Fruit fly (Drosophila melanogaster) whole organism, embryonic: ENCODE results near the gene Cyt-c-p.

ENCODE experiments used
- Antp ChIP-seq: fragments of 200-800 bp; sonication (Bioruptor generic); optimal IDR thresholded peaks from 3 replicates; lab custom pipeline; 2016; ENCODE audit warnings: missing biosample characterization, missing genetic modification characterization
- Atf-2 ChIP-seq: fragments of 200-800 bp; sonication (Bioruptor generic); optimal IDR thresholded peaks from 2 replicates; lab custom pipeline; 2016; ENCODE audit warnings: missing biosample characterization, missing genetic modification characterization
- CG10267 ChIP-seq: fragments of 200-800 bp; sonication (Bioruptor generic); optimal IDR thresholded peaks from 2 replicates; lab custom pipeline; 2018; ENCODE audit warnings: missing biosample characterization, mild to moderate bottlenecking, missing genetic modification characterization, moderate library complexity
- CG12744 ChIP-seq: fragments of 200-800 bp; sonication (Bioruptor generic); optimal IDR thresholded peaks from 2 replicates; lab custom pipeline; 2016; ENCODE audit warnings: missing biosample characterization, missing genetic modification characterization
- CG14667 ChIP-seq: fragments of 200-800 bp; sonication (Bioruptor generic); IDR thresholded peaks from 2 replicates; pipeline ENCODE4 v1.3.6; 2022; ENCODE audit warnings: missing biosample characterization, missing genetic modification characterization
- CG15269 ChIP-seq: fragments of 200-800 bp; sonication (Bioruptor generic); optimal IDR thresholded peaks from 2 replicates; lab custom pipeline; 2018; ENCODE audit warnings: missing biosample characterization, mild to moderate bottlenecking, missing genetic modification characterization, moderate library complexity
- CG15601 ChIP-seq: fragments of 200-800 bp; sonication (Bioruptor generic); optimal IDR thresholded peaks from 3 replicates; lab custom pipeline; 2019; ENCODE audit warnings: missing biosample characterization, mild to moderate bottlenecking, missing genetic modification characterization, moderate library complexity
- CG17186 ChIP-seq: fragments of 200-800 bp; sonication (Bioruptor generic); optimal IDR thresholded peaks from 3 replicates; lab custom pipeline; 2017; ENCODE audit warnings: missing biosample characterization, missing genetic modification reagents, missing genetic modification characterization
- CG17612 ChIP-seq: fragments of 200-800 bp; sonication (Bioruptor generic); IDR thresholded peaks from 2 replicates; pipeline ENCODE4 v1.3.6; 2022; ENCODE audit warnings: missing biosample characterization, missing genetic modification characterization
- CG1792 ChIP-seq: fragments of 200-800 bp; sonication (Bioruptor generic); optimal IDR thresholded peaks from 2 replicates; lab custom pipeline; 2016; ENCODE audit warnings: missing biosample characterization, missing genetic modification characterization
- CG30403 ChIP-seq: fragments of 200-800 bp; sonication (Bioruptor generic); optimal IDR thresholded peaks from 3 replicates; lab custom pipeline; 2016; ENCODE audit warnings: missing biosample characterization, missing genetic modification characterization
- CG3281 ChIP-seq: fragments of 200-800 bp; sonication (Bioruptor generic); optimal IDR thresholded peaks from 3 replicates; lab custom pipeline; 2017; ENCODE audit warnings: missing biosample characterization, mild to moderate bottlenecking, missing genetic modification characterization
- CG4404 ChIP-seq: fragments of 200-800 bp; sonication (Bioruptor generic); IDR thresholded peaks from 2 replicates; pipeline ENCODE4 v1.3.6; 2022; ENCODE audit warnings: missing biosample characterization, missing genetic modification characterization
- CG7357 ChIP-seq: fragments of 200-800 bp; sonication (Bioruptor generic); IDR thresholded peaks from 3 replicates; pipeline ENCODE4 v1.3.6; 2022; ENCODE audit warnings: missing biosample characterization, missing genetic modification characterization
- CG7928 ChIP-seq: fragments of 200-800 bp; sonication (Bioruptor generic); optimal IDR thresholded peaks from 2 replicates; lab custom pipeline; 2017; ENCODE audit warnings: missing biosample characterization, mild to moderate bottlenecking, missing genetic modification characterization
- CG9609 ChIP-seq: fragments of 200-800 bp; sonication (Bioruptor generic); optimal IDR thresholded peaks from 3 replicates; lab custom pipeline; 2016; ENCODE audit warnings: missing biosample characterization, missing genetic modification characterization
- CkIIα-i1 ChIP-seq: fragments of 200-800 bp; sonication (Bioruptor generic); IDR thresholded peaks from 2 replicates; pipeline ENCODE4 v1.3.6; 2022; ENCODE audit warnings: missing biosample characterization, missing genetic modification characterization
- Drgx ChIP-seq: fragments of 200-800 bp; sonication (Bioruptor generic); IDR thresholded peaks from 2 replicates; pipeline ENCODE4 v1.3.6; 2022; ENCODE audit warnings: missing biosample characterization, missing genetic modification characterization
- H2.0 ChIP-seq: fragments of 200-800 bp; sonication (Bioruptor generic); IDR thresholded peaks from 2 replicates; pipeline ENCODE4 v1.3.6; 2022; ENCODE audit warnings: missing biosample characterization, missing genetic modification characterization
- HHEX ChIP-seq: fragments of 200-800 bp; sonication (Bioruptor generic); optimal IDR thresholded peaks from 3 replicates; lab custom pipeline; 2017; ENCODE audit warnings: missing biosample characterization, mild to moderate bottlenecking, missing genetic modification characterization, missing genetic modification reagents
- Mad ChIP-seq: fragments of 200-800 bp; sonication (Bioruptor generic); optimal IDR thresholded peaks from 2 replicates; lab custom pipeline; 2016; ENCODE audit warnings: missing biosample characterization, missing genetic modification characterization
- Med ChIP-seq: fragments of 200-800 bp; sonication (Bioruptor generic); peaks from one replicate; lab custom pipeline; 2016; ENCODE audit warnings: missing biosample characterization, missing genetic modification characterization, mild to moderate bottlenecking, inconsistent platforms, moderate library complexity
- NC2β ChIP-seq: fragments of 200-800 bp; sonication (Bioruptor generic); optimal IDR thresholded peaks from 2 replicates; lab custom pipeline; 2016; ENCODE audit warnings: missing biosample characterization, missing genetic modification characterization
- NK7.1 ChIP-seq: fragments of 200-800 bp; sonication (Bioruptor generic); optimal IDR thresholded peaks from 3 replicates; lab custom pipeline; 2016; ENCODE audit warnings: missing biosample characterization, missing genetic modification characterization
- Poxn ChIP-seq: fragments of 200-800 bp; sonication (Bioruptor generic); IDR thresholded peaks from 2 replicates; pipeline ENCODE4 v1.3.6; 2022; ENCODE audit warnings: missing biosample characterization, missing genetic modification characterization
- Taf1 ChIP-seq: fragments of 200-800 bp; sonication (Bioruptor generic); IDR thresholded peaks from 2 replicates; pipeline ENCODE4 v1.3.6; 2022; ENCODE audit warnings: missing biosample characterization, missing genetic modification characterization
- Vsx1 ChIP-seq: fragments of 200-800 bp; sonication (Bioruptor generic); optimal IDR thresholded peaks from 2 replicates; lab custom pipeline; 2017; ENCODE audit warnings: missing biosample characterization, mild to moderate bottlenecking, missing genetic modification characterization, missing genetic modification reagents
- abd-A ChIP-seq: fragments of 200-800 bp; sonication (Bioruptor generic); optimal IDR thresholded peaks from 3 replicates; lab custom pipeline; 2019; ENCODE audit warnings: missing biosample characterization, mild to moderate bottlenecking, missing genetic modification characterization, moderate library complexity
- ara ChIP-seq: fragments of 200-800 bp; sonication (Bioruptor generic); IDR thresholded peaks from 2 replicates; pipeline ENCODE4 v1.3.6; 2022; ENCODE audit warnings: missing biosample characterization, missing genetic modification characterization
- bsh ChIP-seq, 2 experiments: fragments of 200-800 bp; sonication (Bioruptor generic); optimal IDR thresholded peaks; 2 replicates each; lab custom pipeline; 2017 to 2018; ENCODE audit warnings: mild to moderate bottlenecking in 2 of 2, missing biosample characterization in 2 of 2, missing genetic modification characterization in 2 of 2, moderate library complexity in 1 of 2
- caup ChIP-seq: fragments of 200-800 bp; sonication (Bioruptor generic); optimal IDR thresholded peaks from 3 replicates; lab custom pipeline; 2017; ENCODE audit warnings: missing biosample characterization, mild to moderate bottlenecking, missing genetic modification characterization, moderate library complexity; ENCODE audit not compliant: severe bottlenecking
- crp ChIP-seq, 2 experiments: fragments of 200-800 bp; sonication (Bioruptor generic); optimal IDR thresholded peaks; 2 replicates in 1 of 2; 3 replicates in 1 of 2; lab custom pipeline; 2017; ENCODE audit warnings: missing biosample characterization in 2 of 2, missing genetic modification characterization in 2 of 2, mild to moderate bottlenecking in 1 of 2, moderate library complexity in 1 of 2
- cwo ChIP-seq: fragments of 200-800 bp; sonication (Bioruptor generic); optimal IDR thresholded peaks from 3 replicates; lab custom pipeline; 2017; ENCODE audit warnings: missing biosample characterization, missing genetic modification characterization, mild to moderate bottlenecking, moderate library complexity, missing genetic modification reagents
- esg ChIP-seq: fragments of 200-800 bp; sonication (Bioruptor generic); conservative IDR thresholded peaks from 2 replicates; pipeline ENCODE4 v1.3.6; 2022; ENCODE audit warnings: missing biosample characterization, missing genetic modification characterization
- fru ChIP-seq: fragments of >200 bp; optimal IDR thresholded peaks from 2 replicates; lab custom pipeline; 2017
- grn ChIP-seq: fragments of 200-800 bp; sonication (Bioruptor generic); optimal IDR thresholded peaks from 3 replicates; lab custom pipeline; 2017; ENCODE audit warnings: missing biosample characterization, missing genetic modification characterization
- gt ChIP-seq: fragments of 200-800 bp; sonication (Bioruptor generic); IDR thresholded peaks from 2 replicates; pipeline ENCODE4 v1.3.6; 2022; ENCODE audit warnings: missing biosample characterization, missing genetic modification characterization
- ham ChIP-seq: fragments of 200-800 bp; sonication (Bioruptor generic); IDR thresholded peaks from 2 replicates; pipeline ENCODE4 v1.3.6; 2022; ENCODE audit warnings: missing biosample characterization, missing genetic modification characterization
- hb ChIP-seq: fragments of 200-800 bp; sonication (Bioruptor generic); IDR thresholded peaks from 3 replicates; pipeline ENCODE4 v1.3.6; 2022; ENCODE audit warnings: missing biosample characterization, missing genetic modification characterization; ENCODE audit not compliant: partially characterized antibody
- hbn ChIP-seq: fragments of 200-800 bp; sonication (Bioruptor generic); IDR thresholded peaks from 2 replicates; pipeline ENCODE4 v1.3.6; 2022; ENCODE audit warnings: missing biosample characterization, missing genetic modification characterization; ENCODE audit not compliant: partially characterized antibody
- her ChIP-seq: fragments of 200-800 bp; sonication (Bioruptor generic); optimal IDR thresholded peaks from 2 replicates; lab custom pipeline; 2016; ENCODE audit warnings: missing biosample characterization, missing genetic modification characterization
- hth ChIP-seq: fragments of >200 bp; optimal IDR thresholded peaks from 2 replicates; lab custom pipeline; 2017; ENCODE audit warnings: inconsistent platforms
- nmo ChIP-seq: fragments of 200-800 bp; sonication (Bioruptor generic); optimal IDR thresholded peaks from 2 replicates; lab custom pipeline; 2018; ENCODE audit warnings: missing biosample characterization, mild to moderate bottlenecking, missing genetic modification characterization, moderate library complexity
- nom ChIP-seq: fragments of 200-800 bp; sonication (Bioruptor generic); optimal IDR thresholded peaks from 2 replicates; lab custom pipeline; 2017; ENCODE audit warnings: missing biosample characterization, missing genetic modification characterization, mild to moderate bottlenecking, moderate library complexity, missing genetic modification reagents
- onecut ChIP-seq: fragments of 200-800 bp; sonication (Bioruptor generic); IDR thresholded peaks from 2 replicates; pipeline ENCODE4 v1.3.6; 2022; ENCODE audit warnings: missing biosample characterization, missing genetic modification characterization
- p53 ChIP-seq: fragments of 200-800 bp; sonication (Bioruptor generic); optimal IDR thresholded peaks from 2 replicates; lab custom pipeline; 2016; ENCODE audit warnings: missing biosample characterization, missing genetic modification characterization
- peb ChIP-seq: fragments of 200-800 bp; sonication (Bioruptor generic); IDR thresholded peaks from 2 replicates; pipeline ENCODE4 v1.3.6; 2022; ENCODE audit warnings: missing biosample characterization, missing genetic modification characterization
- pum ChIP-seq: fragments of 200-800 bp; sonication (Bioruptor generic); optimal IDR thresholded peaks from 2 replicates; lab custom pipeline; 2016; ENCODE audit warnings: missing biosample characterization, missing genetic modification characterization
- sens ChIP-seq: fragments of 200-800 bp; sonication (Bioruptor generic); peaks from one replicate; lab custom pipeline; 2016; ENCODE audit warnings: missing biosample characterization, missing genetic modification characterization
- slp2 ChIP-seq: fragments of 200-800 bp; sonication (Bioruptor generic); optimal IDR thresholded peaks from 2 replicates; lab custom pipeline; 2016; ENCODE audit warnings: missing biosample characterization, missing genetic modification characterization
- sr ChIP-seq: fragments of 200-800 bp; sonication (Bioruptor generic); IDR thresholded peaks from 3 replicates; pipeline ENCODE4 v1.3.6; 2022; ENCODE audit warnings: missing biosample characterization, missing genetic modification characterization
- ttk ChIP-seq: fragments of 200-800 bp; sonication (Bioruptor generic); IDR thresholded peaks from 2 replicates; pipeline ENCODE4 v2.1.2; 2022; ENCODE audit warnings: missing biosample characterization, missing genetic modification characterization
- z ChIP-seq: fragments of 200-800 bp; sonication (Bioruptor generic); IDR thresholded peaks from 3 replicates; pipeline ENCODE4 v1.3.6; 2022; ENCODE audit warnings: missing biosample characterization, missing genetic modification characterization

The Cyt-c-p gene

DNA sequence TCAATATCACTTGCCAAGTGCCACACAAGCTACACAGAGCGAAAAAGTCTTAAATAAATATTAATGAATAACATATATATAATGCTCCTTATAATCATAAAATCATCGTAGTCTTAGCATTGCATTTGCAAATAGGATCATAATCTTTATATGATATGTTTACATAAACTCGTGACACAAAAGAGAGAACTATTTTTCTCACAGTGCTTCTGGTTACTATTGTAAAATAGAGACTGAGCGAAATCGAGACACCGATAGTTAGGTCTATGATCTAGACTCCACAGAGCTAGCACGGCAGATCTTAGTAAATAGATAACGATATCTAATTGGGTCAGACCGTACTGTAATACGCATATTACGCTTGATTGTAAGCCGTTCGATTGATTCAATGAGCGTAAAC, 10.0 kb upstream of the Cyt-c-p start (continued):
- TF ChIP-seq NK7.1, result no peak
- no peak for TF ChIP-seq fru (lab: Kevin White, UChicago)
- TF ChIP-seq slp2 (GFP tag; lab: Kevin White, UChicago), result no peak
- TF ChIP-seq onecut (GFP tag; lab: Robert Waterston, UW), result peak; percentile 69
- no peak for TF ChIP-seq sr (GFP tag; lab: Robert Waterston, UW)
- TF ChIP-seq ara, result no peak
- peak; percentile 83 for TF ChIP-seq ttk (GFP tag; lab: Robert Waterston, UW)
- no peak for TF ChIP-seq p53 (GFP tag; lab: Kevin White, UChicago)
- TF ChIP-seq hb, result no peak
- TF ChIP-seq Drgx (GFP tag; lab: Robert Waterston, UW), result no peak
- peak; percentile 42 for TF ChIP-seq CG1792
- no peak for TF ChIP-seq CG7928 (GFP tag; lab: Kevin White, UChicago)
- no peak for TF ChIP-seq her (GFP tag; lab: Kevin White, UChicago)
- TF ChIP-seq CG17612 (GFP tag; lab: Robert Waterston, UW), result no peak
- TF ChIP-seq crp (GFP tag; optimal IDR thresholded peaks at IDR 0.05; lab: Kevin White, UChicago), result no peak
- no peak for TF ChIP-seq NC2β
- no peak for TF ChIP-seq Taf1 (GFP tag; lab: Robert Waterston, UW)
- peak; percentile 74 for TF ChIP-seq nmo (GFP tag; lab: Kevin White, UChicago)
- TF ChIP-seq CG7357, result no peak
- TF ChIP-seq Antp (GFP tag; lab: Kevin White, UChicago), result no peak
- no peak for TF ChIP-seq hbn (GFP tag; lab: Robert Waterston, UW)
- TF ChIP-seq CG14667 (GFP tag; lab: Robert Waterston, UW), result no peak
- TF ChIP-seq CG30403, result peak; percentile 79
- peak; percentile 4 for TF ChIP-seq pum
- peak; percentile 57 for TF ChIP-seq caup
- TF ChIP-seq CG15269 (tag; lab: Kevin White, UChicago), result peak; percentile 87
- TF ChIP-seq CG9609 (GFP tag; lab: Kevin White, UChicago), result no peak
- peak; percentile 22 for TF ChIP-seq CG10267 (tag; lab: Kevin White, UChicago)
- peak; percentile 81 for TF ChIP-seq esg
- TF ChIP-seq CG17186, result no peak
- no peak for TF ChIP-seq cwo (GFP tag; lab: Kevin White, UChicago)
- TF ChIP-seq Poxn, result no peak
- no peak for TF ChIP-seq Atf-2 (GFP tag; lab: Kevin White, UChicago)
- TF ChIP-seq sens (GFP tag; lab: Kevin White, UChicago), result peak; percentile 85
- TF ChIP-seq HHEX (GFP tag; lab: Kevin White, UChicago), result no peak
- peak in 1 of 2 experiments; percentile 88 for TF ChIP-seq bsh (GFP tag; optimal IDR thresholded peaks at IDR 0.05; lab: Kevin White, UChicago)
- TF ChIP-seq Vsx1 (GFP tag; lab: Kevin White, UChicago), result peak; percentile 46
- TF ChIP-seq CG15601, result peak; percentile 39
- no peak for TF ChIP-seq CG4404 (GFP tag; lab: Robert Waterston, UW)
- no peak for TF ChIP-seq peb
- no peak for TF ChIP-seq gt (GFP tag; lab: Robert Waterston, UW)
- TF ChIP-seq CG3281 (GFP tag; lab: Kevin White, UChicago), result no peak
- no peak for TF ChIP-seq Mad
- no peak for TF ChIP-seq nom (GFP tag; lab: Kevin White, UChicago)
- TF ChIP-seq grn, result peak; percentile 71
- TF ChIP-seq ham, result no peak
- peak; percentile 47 for TF ChIP-seq Med (GFP tag; lab: Kevin White, UChicago)
- TF ChIP-seq CkIIα-i1 (GFP tag; lab: Robert Waterston, UW), result 0 out of 2 replicates have a peak, but pooled peaks have one; percentile 64
- peak; percentile 80 for TF ChIP-seq H2.0 (GFP tag; lab: Robert Waterston, UW)
- no peak for TF ChIP-seq CG12744
- TF ChIP-seq abd-A (tag; lab: Kevin White, UChicago), result no peak
- no peak for TF ChIP-seq z (GFP tag; lab: Robert Waterston, UW)
- TF ChIP-seq hth (lab: Kevin White, UChicago), result no peak
